Fruit fly (Drosophila melanogaster) whole organism, embryonic: ENCODE measurements around the gene Ubc7.
A peak's percentile ranks its signal among the peaks of the same experiment; 100 is the strongest.

Source experiments
- CG10543 ChIP-seq: fragments of 200-800 bp; sonication (Bioruptor generic); optimal IDR thresholded peaks from 3 replicates; lab custom pipeline; 2017; ENCODE audit warnings: missing biosample characterization, mild to moderate bottlenecking, missing genetic modification characterization, moderate library complexity
- CG11560 ChIP-seq: fragments of 200-800 bp; sonication (Bioruptor generic); IDR thresholded peaks from 3 replicates; pipeline ENCODE4 v1.3.6; 2022; ENCODE audit warnings: missing biosample characterization, missing genetic modification characterization
- CG1792 ChIP-seq: fragments of 200-800 bp; sonication (Bioruptor generic); optimal IDR thresholded peaks from 2 replicates; lab custom pipeline; 2016; ENCODE audit warnings: missing biosample characterization, missing genetic modification characterization
- CG18619 ChIP-seq: fragments of 200-800 bp; sonication (Bioruptor generic); optimal IDR thresholded peaks from 3 replicates; lab custom pipeline; 2017; ENCODE audit warnings: missing biosample characterization, mild to moderate bottlenecking, missing genetic modification characterization
- CG2712 ChIP-seq: fragments of 200-800 bp; optimal IDR thresholded peaks from 3 replicates; lab custom pipeline; 2019; ENCODE audit warnings: missing biosample characterization, mild to moderate bottlenecking, missing genetic modification characterization, moderate library complexity
- CG30403 ChIP-seq: fragments of 200-800 bp; sonication (Bioruptor generic); optimal IDR thresholded peaks from 3 replicates; lab custom pipeline; 2016; ENCODE audit warnings: missing biosample characterization, missing genetic modification characterization
- CG31388 ChIP-seq: fragments of 200-800 bp; sonication (Bioruptor generic); optimal IDR thresholded peaks from 2 replicates; lab custom pipeline; 2016; ENCODE audit warnings: missing biosample characterization, missing genetic modification characterization
- CG32772 ChIP-seq: fragments of 200-800 bp; sonication (Bioruptor generic); IDR thresholded peaks from 2 replicates; pipeline ENCODE4 v1.3.6; 2022; ENCODE audit warnings: missing biosample characterization, missing genetic modification characterization
- CG33557 ChIP-seq: fragments of 200-800 bp; sonication (Bioruptor generic); optimal IDR thresholded peaks from 2 replicates; lab custom pipeline; 2019; ENCODE audit warnings: missing biosample characterization, mild to moderate bottlenecking, missing genetic modification characterization, moderate library complexity
- CG4820 ChIP-seq: fragments of 200-800 bp; sonication (Bioruptor generic); optimal IDR thresholded peaks from 3 replicates; lab custom pipeline; 2016; ENCODE audit warnings: missing biosample characterization, missing genetic modification characterization
- CG7786 ChIP-seq: fragments of 200-800 bp; sonication (Bioruptor generic); optimal IDR thresholded peaks from 2 replicates; lab custom pipeline; 2016; ENCODE audit warnings: missing biosample characterization, missing genetic modification characterization
- CG7928 ChIP-seq: fragments of 200-800 bp; sonication (Bioruptor generic); optimal IDR thresholded peaks from 2 replicates; lab custom pipeline; 2017; ENCODE audit warnings: missing biosample characterization, mild to moderate bottlenecking, missing genetic modification characterization
- CG7987 ChIP-seq: fragments of 200-800 bp; sonication (Bioruptor generic); optimal IDR thresholded peaks from 2 replicates; lab custom pipeline; 2018; ENCODE audit warnings: missing biosample characterization, mild to moderate bottlenecking, missing genetic modification characterization, moderate library complexity
- CG8388 ChIP-seq: fragments of 200-800 bp; sonication (Bioruptor generic); optimal IDR thresholded peaks from 2 replicates; lab custom pipeline; 2019; ENCODE audit warnings: missing biosample characterization, mild to moderate bottlenecking, missing genetic modification characterization, moderate library complexity
- CG8944 ChIP-seq: fragments of 200-800 bp; sonication (Bioruptor generic); optimal IDR thresholded peaks from 3 replicates; lab custom pipeline; 2016; ENCODE audit warnings: missing biosample characterization, missing genetic modification characterization
- CG9727 ChIP-seq: fragments of 200-800 bp; sonication (Bioruptor generic); optimal IDR thresholded peaks from 3 replicates; lab custom pipeline; 2017; ENCODE audit warnings: missing biosample characterization, mild to moderate bottlenecking, missing genetic modification characterization
- CTCF ChIP-seq: fragments of 200-800 bp; sonication (Bioruptor generic); optimal IDR thresholded peaks from 2 replicates; lab custom pipeline; 2017; ENCODE audit warnings: missing biosample characterization, mild to moderate bottlenecking, missing genetic modification characterization, moderate library complexity
- Dad ChIP-seq: fragments of 200-800 bp; sonication (Bioruptor generic); optimal IDR thresholded peaks from 3 replicates; lab custom pipeline; 2016; ENCODE audit warnings: missing biosample characterization, missing genetic modification characterization
- Dfd ChIP-seq, 2 experiments: fragments of >200 bp; optimal IDR thresholded peaks; 2 replicates each; lab custom pipeline; 2017; ENCODE audit warnings: missing biosample characterization in 2 of 2, missing genetic modification characterization in 2 of 2
- Ets65A ChIP-seq: fragments of 200-800 bp; sonication (Bioruptor generic); peaks from one replicate; lab custom pipeline; 2016; ENCODE audit warnings: missing biosample characterization, missing genetic modification characterization
- Hsf ChIP-seq: fragments of 200-800 bp; sonication (Bioruptor generic); optimal IDR thresholded peaks from 3 replicates; lab custom pipeline; 2016; ENCODE audit warnings: missing biosample characterization, missing genetic modification characterization
- Lim3 ChIP-seq: fragments of 200-800 bp; sonication (Bioruptor generic); IDR thresholded peaks from 2 replicates; pipeline ENCODE4 v1.3.6; 2022; ENCODE audit warnings: missing biosample characterization, missing genetic modification characterization
- MBD-R2 ChIP-seq: fragments of 200-800 bp; sonication (Bioruptor generic); IDR thresholded peaks from 2 replicates; pipeline ENCODE4 v1.3.6; 2022; ENCODE audit warnings: missing biosample characterization, missing genetic modification characterization
- Side ChIP-seq: fragments of 200-800 bp; sonication (Bioruptor generic); optimal IDR thresholded peaks from 2 replicates; lab custom pipeline; 2016; ENCODE audit warnings: missing biosample characterization, missing genetic modification characterization
- Six4 ChIP-seq: fragments of 200-800 bp; sonication (Bioruptor generic); optimal IDR thresholded peaks from 2 replicates; lab custom pipeline; 2016; ENCODE audit warnings: missing biosample characterization, missing genetic modification characterization
- Sry-β ChIP-seq: fragments of 200-800 bp; sonication (Bioruptor generic); optimal IDR thresholded peaks from 2 replicates; lab custom pipeline; 2018; ENCODE audit warnings: missing biosample characterization, mild to moderate bottlenecking, missing genetic modification characterization, moderate library complexity
- aop ChIP-seq: fragments of 200-800 bp; sonication (Bioruptor generic); IDR thresholded peaks from 2 replicates; pipeline ENCODE4 v1.3.6; 2022; ENCODE audit warnings: missing biosample characterization, missing genetic modification characterization
- ap ChIP-seq: fragments of 200-800 bp; sonication (Bioruptor generic); IDR thresholded peaks from 2 replicates; pipeline ENCODE4 v1.3.6; 2022; ENCODE audit warnings: missing biosample characterization, missing genetic modification characterization
- btn ChIP-seq: fragments of 200-800 bp; sonication (Bioruptor generic); optimal IDR thresholded peaks from 2 replicates; lab custom pipeline; 2016; ENCODE audit warnings: missing biosample characterization, missing genetic modification characterization
- chinmo ChIP-seq: fragments of 200-800 bp; sonication (Bioruptor generic); IDR thresholded peaks from 4 replicates; pipeline ENCODE4 v1.3.6; 2022; ENCODE audit warnings: missing biosample characterization, missing genetic modification characterization; ENCODE audit not compliant: partially characterized antibody
- dan ChIP-seq: fragments of 200-800 bp; sonication (Bioruptor generic); IDR thresholded peaks from 2 replicates; pipeline ENCODE4 v1.3.6; 2022; ENCODE audit warnings: missing biosample characterization, missing genetic modification characterization
- dm ChIP-seq: fragments of 200-800 bp; sonication (Bioruptor generic); optimal IDR thresholded peaks from 3 replicates; lab custom pipeline; 2016; ENCODE audit warnings: missing biosample characterization, missing genetic modification characterization
- esg ChIP-seq: fragments of 200-800 bp; sonication (Bioruptor generic); conservative IDR thresholded peaks from 2 replicates; pipeline ENCODE4 v1.3.6; 2022; ENCODE audit warnings: missing biosample characterization, missing genetic modification characterization
- fd96Cb ChIP-seq: fragments of 200-800 bp; sonication (Bioruptor generic); optimal IDR thresholded peaks from 2 replicates; lab custom pipeline; 2018; ENCODE audit warnings: missing biosample characterization, mild to moderate bottlenecking, missing genetic modification characterization, moderate library complexity
- fru ChIP-seq: fragments of >200 bp; optimal IDR thresholded peaks from 2 replicates; lab custom pipeline; 2017
- gem ChIP-seq: fragments of 200-800 bp; sonication (Bioruptor generic); optimal IDR thresholded peaks from 2 replicates; lab custom pipeline; 2019; ENCODE audit warnings: missing biosample characterization, mild to moderate bottlenecking, missing genetic modification characterization, moderate library complexity
- grau ChIP-seq: fragments of 200-800 bp; optimal IDR thresholded peaks from 3 replicates; lab custom pipeline; 2019; ENCODE audit warnings: missing biosample characterization, mild to moderate bottlenecking, missing genetic modification characterization, moderate library complexity
- ham ChIP-seq: fragments of 200-800 bp; sonication (Bioruptor generic); IDR thresholded peaks from 2 replicates; pipeline ENCODE4 v1.3.6; 2022; ENCODE audit warnings: missing biosample characterization, missing genetic modification characterization
- inv ChIP-seq: fragments of 200-800 bp; sonication (Bioruptor generic); IDR thresholded peaks from 2 replicates; pipeline ENCODE4 v1.3.6; 2022; ENCODE audit warnings: missing biosample characterization, missing genetic modification characterization; ENCODE audit not compliant: partially characterized antibody
- mld ChIP-seq: fragments of 200-800 bp; sonication (Bioruptor generic); IDR thresholded peaks from 3 replicates; pipeline ENCODE4 v1.3.6; 2022; ENCODE audit warnings: missing biosample characterization, missing genetic modification characterization; ENCODE audit not compliant: partially characterized antibody
- nmo ChIP-seq: fragments of 200-800 bp; sonication (Bioruptor generic); optimal IDR thresholded peaks from 2 replicates; lab custom pipeline; 2018; ENCODE audit warnings: missing biosample characterization, mild to moderate bottlenecking, missing genetic modification characterization, moderate library complexity
- onecut ChIP-seq: fragments of 200-800 bp; sonication (Bioruptor generic); IDR thresholded peaks from 2 replicates; pipeline ENCODE4 v1.3.6; 2022; ENCODE audit warnings: missing biosample characterization, missing genetic modification characterization
- pita ChIP-seq: fragments of 200-800 bp; sonication (Bioruptor generic); optimal IDR thresholded peaks from 2 replicates; lab custom pipeline; 2017; ENCODE audit warnings: missing biosample characterization, mild to moderate bottlenecking, missing genetic modification characterization
- psq ChIP-seq: fragments of 200-800 bp; sonication (Bioruptor generic); optimal IDR thresholded peaks from 2 replicates; lab custom pipeline; 2017; ENCODE audit warnings: missing biosample characterization, missing genetic modification characterization
- ranshi ChIP-seq: fragments of 200-800 bp; sonication (Bioruptor generic); IDR thresholded peaks from 2 replicates; pipeline ENCODE4 v1.3.6; 2022; ENCODE audit warnings: missing biosample characterization, missing genetic modification characterization
- scrt ChIP-seq: fragments of 200-800 bp; sonication (Bioruptor generic); optimal IDR thresholded peaks from 2 replicates; lab custom pipeline; 2018; ENCODE audit warnings: missing biosample characterization, mild to moderate bottlenecking, missing genetic modification characterization, moderate library complexity
- sob ChIP-seq: fragments of 200-800 bp; sonication (Bioruptor generic); IDR thresholded peaks from 2 replicates; pipeline ENCODE4 v1.3.6; 2022; ENCODE audit warnings: missing biosample characterization, missing genetic modification characterization
- tio ChIP-seq: fragments of 200-800 bp; sonication (Bioruptor generic); optimal IDR thresholded peaks from 2 replicates; lab custom pipeline; 2017; ENCODE audit warnings: missing biosample characterization, missing genetic modification characterization, inconsistent platforms
- toy ChIP-seq: fragments of 200-800 bp; sonication (Bioruptor generic); IDR thresholded peaks from 2 replicates; pipeline ENCODE4 v1.3.6; 2022; ENCODE audit warnings: missing biosample characterization, missing genetic modification characterization
- trh ChIP-seq: fragments of 200-800 bp; sonication (Bioruptor generic); optimal IDR thresholded peaks from 2 replicates; lab custom pipeline; 2016; ENCODE audit warnings: missing biosample characterization, missing genetic modification characterization
- tup ChIP-seq: fragments of 200-800 bp; sonication (Bioruptor generic); optimal IDR thresholded peaks from 2 replicates; lab custom pipeline; 2016; ENCODE audit warnings: missing biosample characterization, mild to moderate bottlenecking, missing genetic modification characterization, moderate library complexity
- vvl ChIP-seq: fragments of 200-800 bp; sonication (Bioruptor generic); IDR thresholded peaks from 2 replicates; pipeline ENCODE4 v1.3.6; 2022; ENCODE audit warnings: missing biosample characterization, missing genetic modification characterization
- yki ChIP-seq: fragments of >200 bp; optimal IDR thresholded peaks from 3 replicates; lab custom pipeline; 2018

Ubc7 gene

DNA sequence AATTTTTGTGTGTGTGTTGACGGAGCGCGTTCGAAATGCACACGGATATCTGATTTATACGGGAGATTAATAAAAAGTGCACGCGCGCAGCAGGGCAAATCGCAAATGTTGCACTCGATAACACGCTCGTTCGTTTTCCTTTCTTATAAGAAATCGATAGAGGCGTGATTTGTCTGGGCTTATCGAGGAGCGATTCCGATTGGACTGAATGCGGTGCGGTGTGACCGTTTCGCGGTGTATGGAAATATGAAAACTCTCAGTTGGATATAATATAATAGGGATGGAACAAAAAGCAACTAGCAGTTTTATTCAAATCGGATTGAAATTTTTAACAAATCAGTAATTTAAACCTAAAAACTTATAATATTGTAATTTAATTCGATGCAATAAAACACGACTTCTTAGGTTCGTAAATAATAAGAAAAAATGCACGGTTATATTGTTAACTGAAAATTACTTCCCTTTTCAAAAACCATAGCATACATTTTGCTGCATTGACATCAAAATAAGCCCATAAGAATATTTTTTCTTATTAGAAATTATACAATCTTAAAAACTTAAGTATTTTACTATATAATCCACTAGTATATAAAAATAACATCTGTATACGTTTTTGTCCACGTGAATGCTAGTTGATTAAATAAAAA, 6.3 kb upstream of the Ubc7 start, which contains the start of gene CanA-14F (continued):
- TF ChIP-seq CG33557 = no peak
- TF ChIP-seq gem = peak; percentile 19
- peak; percentile 28; the same call in 1 of the 2 replicates for TF ChIP-seq MBD-R2 (GFP tag; lab: Robert Waterston, UW)
- TF ChIP-seq chinmo (GFP tag; lab: Robert Waterston, UW) = 0 out of 4 replicates have a peak, but pooled peaks have one; percentile 61
- peak; percentile 53 for TF ChIP-seq inv (GFP tag; lab: Robert Waterston, UW)
- no peak for TF ChIP-seq CG2712 (tag; lab: Kevin White, UChicago)
- TF ChIP-seq CG7928 (GFP tag; lab: Kevin White, UChicago) = no peak
- TF ChIP-seq ranshi (GFP tag; lab: Robert Waterston, UW) = no peak
- TF ChIP-seq CG18619 (GFP tag; lab: Kevin White, UChicago) = no peak
- no peak for TF ChIP-seq tio
- no peak for TF ChIP-seq Dad (GFP tag; lab: Kevin White, UChicago)
- TF ChIP-seq CG4820 (GFP tag; lab: Kevin White, UChicago) = no peak
- peak; percentile 19 for TF ChIP-seq CTCF (GFP tag; lab: Kevin White, UChicago)
- TF ChIP-seq CG31388 (GFP tag; lab: Kevin White, UChicago) = no peak
- TF ChIP-seq CG7786 (GFP tag; lab: Kevin White, UChicago) = no peak
- no peak for TF ChIP-seq psq (GFP tag; lab: Kevin White, UChicago)
- TF ChIP-seq CG7987 (GFP tag; lab: Kevin White, UChicago) = no peak
- TF ChIP-seq ham (GFP tag; lab: Robert Waterston, UW) = no peak
- no peak for TF ChIP-seq dan (GFP tag; lab: Robert Waterston, UW)
- TF ChIP-seq Six4 (GFP tag; lab: Kevin White, UChicago) = no peak
- TF ChIP-seq Sry-β (GFP tag; lab: Kevin White, UChicago) = no peak
- peak; percentile 70; the same call in 2 of the 3 replicates for TF ChIP-seq CG11560 (tag; lab: Robert Waterston, UW)
- TF ChIP-seq dm (GFP tag; lab: Kevin White, UChicago) = no peak
- no peak for TF ChIP-seq CG1792 (GFP tag; lab: Kevin White, UChicago)
- no peak for TF ChIP-seq yki (lab: Kevin White, UChicago)
- no peak for TF ChIP-seq CG9727
- peak; percentile 65; the same call in 1 of the 3 replicates for TF ChIP-seq mld
- peak; percentile 68 for TF ChIP-seq Ets65A
- TF ChIP-seq CG30403 = peak; percentile 23
- no peak for TF ChIP-seq nmo (GFP tag; lab: Kevin White, UChicago)
- TF ChIP-seq vvl (GFP tag; lab: Robert Waterston, UW) = no peak
- TF ChIP-seq Hsf (GFP tag; lab: Kevin White, UChicago) = no peak
- TF ChIP-seq fru (lab: Kevin White, UChicago) = no peak
- TF ChIP-seq tup = no peak
- TF ChIP-seq toy = no peak
- no peak for TF ChIP-seq CG32772 (GFP tag; lab: Robert Waterston, UW)
- TF ChIP-seq Side (GFP tag; lab: Kevin White, UChicago) = no peak
- no peak for TF ChIP-seq Dfd (GFP tag; optimal IDR thresholded peaks at IDR 0.05; lab: Kevin White, UChicago)
- TF ChIP-seq aop = no peak
- peak; percentile 62; the same call in 1 of the 2 replicates for TF ChIP-seq onecut
- TF ChIP-seq CG8388 (GFP tag; lab: Kevin White, UChicago) = no peak
- no peak for TF ChIP-seq btn
- no peak for TF ChIP-seq grau (tag; lab: Kevin White, UChicago)
- no peak for TF ChIP-seq Lim3
- TF ChIP-seq esg = no peak
- TF ChIP-seq CG10543 (GFP tag; lab: Kevin White, UChicago) = no peak
- no peak for TF ChIP-seq fd96Cb
- no peak for TF ChIP-seq CG8944 (GFP tag; lab: Kevin White, UChicago)
- TF ChIP-seq pita (GFP tag; lab: Kevin White, UChicago) = no peak
- TF ChIP-seq sob (GFP tag; lab: Robert Waterston, UW) = no peak
- TF ChIP-seq scrt (GFP tag; lab: Kevin White, UChicago) = no peak
- no peak for TF ChIP-seq ap (GFP tag; lab: Robert Waterston, UW)
- TF ChIP-seq trh (GFP tag; lab: Kevin White, UChicago) = no peak
